Fruit fly (Drosophila melanogaster): ENCODE results near the gene RpS3.

The RpS3 gene

DNA sequence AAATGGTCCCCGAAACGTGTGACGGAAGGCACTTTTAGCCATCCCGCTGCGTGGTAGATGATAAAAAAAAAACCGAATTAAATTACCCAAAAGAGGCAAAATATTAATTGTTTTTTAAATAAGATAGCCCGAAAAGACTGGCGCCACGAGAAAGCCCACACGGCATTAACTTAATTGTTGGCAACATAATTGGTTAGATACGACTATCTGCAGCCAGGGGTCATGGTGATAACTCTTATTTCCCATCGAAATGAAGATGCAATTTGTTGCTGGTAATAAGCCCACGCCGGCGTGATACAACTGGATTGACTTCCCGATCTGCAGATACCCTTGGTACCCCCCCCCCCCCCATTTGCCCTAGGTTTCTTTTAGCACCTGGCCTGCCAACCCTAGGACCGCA is 30.9 kb upstream of the RpS3 start:
- TF ChIP-seq CG8478 (optimal IDR thresholded peaks at IDR 0.05) (no peak), psq (optimal IDR thresholded peaks at IDR 0.05) (no peak), Dll (optimal IDR thresholded peaks at IDR 0.05) (no peak), usp (GFP tag; optimal IDR thresholded peaks at IDR 0.05) (no peak), EcR (GFP tag; optimal IDR thresholded peaks at IDR 0.05) (no peak), pan (optimal IDR thresholded peaks at IDR 0.05) (no peak)

DNA sequence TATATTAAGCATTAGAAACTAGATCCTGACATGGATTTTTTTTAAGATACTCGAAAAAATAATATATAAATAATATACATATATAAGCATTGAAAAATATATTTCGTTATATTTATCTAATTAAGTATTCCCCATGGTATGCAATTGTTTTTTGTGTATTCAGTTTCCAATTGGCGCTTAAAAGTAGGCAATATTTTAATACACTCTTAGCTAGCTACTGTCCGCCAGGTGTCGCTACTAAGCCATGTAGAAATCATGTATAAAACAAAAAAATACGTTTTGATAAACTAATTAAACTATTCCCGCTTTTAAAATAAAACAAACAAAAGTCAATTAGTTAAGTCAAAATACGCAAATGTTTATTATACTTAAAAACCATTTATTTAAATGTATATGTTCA is 27.3 kb upstream of the RpS3 start:
- TF ChIP-seq EcR (GFP tag; optimal IDR thresholded peaks at IDR 0.05) (no peak), CG8478 (optimal IDR thresholded peaks at IDR 0.05) (no peak), psq (optimal IDR thresholded peaks at IDR 0.05) (no peak), pan (optimal IDR thresholded peaks at IDR 0.05) (no peak), Dll (optimal IDR thresholded peaks at IDR 0.05) (no peak), usp (GFP tag; optimal IDR thresholded peaks at IDR 0.05) (no peak)

DNA sequence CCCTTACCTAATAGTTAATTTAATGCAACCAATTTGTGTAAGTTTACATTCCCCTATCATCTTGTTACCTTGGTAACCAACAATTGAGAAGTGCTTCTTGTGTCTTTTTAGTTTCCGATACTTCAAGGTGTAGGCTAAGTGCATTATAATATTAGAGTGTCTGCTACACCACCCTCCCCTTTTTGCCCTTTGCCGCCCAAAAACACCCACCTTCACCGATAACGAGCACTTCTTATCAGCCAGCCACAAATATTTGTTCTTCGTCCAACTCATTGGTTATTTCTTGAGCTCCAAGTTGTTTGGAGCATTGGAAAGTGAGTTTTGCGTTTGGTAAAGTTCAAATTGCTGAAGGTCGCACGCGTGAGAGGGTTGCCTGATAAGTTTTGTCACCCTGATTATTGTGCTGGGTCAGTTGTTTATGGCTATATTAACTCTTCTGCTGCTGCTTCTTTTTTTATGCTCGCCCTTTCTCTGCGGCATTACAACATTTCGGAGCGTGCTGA is 26.7 kb upstream of the RpS3 start:
- TF ChIP-seq pan (optimal IDR thresholded peaks at IDR 0.05): no peak
- no peak for TF ChIP-seq CG8478 (optimal IDR thresholded peaks at IDR 0.05)
- no peak for TF ChIP-seq usp (GFP tag; optimal IDR thresholded peaks at IDR 0.05)
- TF ChIP-seq EcR (GFP tag; optimal IDR thresholded peaks at IDR 0.05): no peak
- no peak for TF ChIP-seq psq (optimal IDR thresholded peaks at IDR 0.05)
- no peak for TF ChIP-seq Dll (optimal IDR thresholded peaks at IDR 0.05)

DNA sequence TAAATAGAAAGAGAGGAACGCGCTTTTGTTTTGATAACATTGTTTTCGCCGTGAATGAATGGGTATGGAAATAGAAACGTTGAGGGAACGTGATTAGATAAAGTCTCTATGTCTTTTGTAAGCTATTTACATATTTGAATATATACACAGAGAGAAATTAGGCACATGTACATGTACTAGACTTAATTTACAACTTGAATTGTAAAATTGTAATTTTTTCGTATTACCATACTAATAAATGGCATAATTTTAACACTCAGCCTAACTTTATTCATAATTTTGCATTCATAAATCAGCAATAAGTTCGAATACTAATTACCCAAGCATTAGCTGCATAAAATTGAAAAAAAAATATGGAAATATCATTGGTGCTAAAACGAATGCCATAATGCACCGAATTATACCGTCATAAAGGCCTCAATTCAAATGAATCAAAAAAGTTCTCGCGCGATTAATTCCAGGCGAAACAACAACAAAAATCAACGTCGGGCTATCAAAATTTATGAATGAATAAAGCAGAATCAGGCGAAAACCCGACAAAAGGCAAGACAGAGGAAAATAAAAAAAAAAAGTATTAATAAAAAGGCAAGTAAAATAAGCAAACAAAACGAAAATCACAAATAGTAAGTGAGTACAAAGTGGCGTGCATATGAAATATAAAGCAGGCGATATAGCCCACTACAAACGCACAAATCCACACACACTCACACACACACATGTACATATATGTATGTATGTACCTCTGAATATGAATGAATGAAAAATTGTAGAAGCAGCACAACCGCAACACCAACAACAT is 25.9 kb upstream of the RpS3 start:
- TF ChIP-seq pan (optimal IDR thresholded peaks at IDR 0.05) (no peak), Dll (optimal IDR thresholded peaks at IDR 0.05) (no peak), usp (GFP tag; optimal IDR thresholded peaks at IDR 0.05) (no peak), psq (optimal IDR thresholded peaks at IDR 0.05) (no peak), EcR (GFP tag; optimal IDR thresholded peaks at IDR 0.05) (no peak), CG8478 (optimal IDR thresholded peaks at IDR 0.05) (no peak)

DNA sequence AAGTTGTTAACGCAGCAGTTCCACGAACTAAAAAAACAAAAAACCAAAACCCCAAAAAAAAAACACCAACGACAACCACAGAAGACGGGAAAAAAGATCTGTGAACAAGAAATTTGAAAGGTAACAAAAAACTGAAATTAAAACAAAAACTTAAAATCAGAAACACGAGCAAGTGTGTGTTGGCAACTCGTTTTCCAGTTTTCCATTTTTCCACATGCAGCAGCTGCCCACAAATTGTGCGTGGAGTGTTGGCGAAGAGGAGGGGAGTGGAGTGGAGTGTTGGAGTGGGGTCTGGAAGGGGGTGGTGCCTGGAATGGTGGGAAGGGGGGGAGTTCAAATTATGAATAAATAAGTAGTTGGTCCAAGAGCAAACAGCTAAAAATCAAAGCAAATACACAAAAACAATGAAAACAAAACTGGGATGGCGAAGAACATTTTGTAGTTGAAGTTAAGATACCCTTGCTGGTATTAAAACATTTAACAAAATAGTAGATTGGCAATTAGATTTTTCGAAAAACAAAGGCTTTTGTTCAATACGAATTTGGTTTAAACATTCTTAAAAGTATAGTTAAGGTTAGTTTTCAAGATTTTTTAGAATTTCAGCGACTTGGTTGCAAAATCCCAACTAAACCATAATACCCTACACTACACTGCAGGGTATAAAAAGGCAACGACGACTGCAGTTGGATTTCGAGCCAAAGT is 25.1 kb upstream of the RpS3 start:
- TF ChIP-seq usp (GFP tag; optimal IDR thresholded peaks at IDR 0.05) (no peak), pan (optimal IDR thresholded peaks at IDR 0.05) (peak; percentile 23)

DNA sequence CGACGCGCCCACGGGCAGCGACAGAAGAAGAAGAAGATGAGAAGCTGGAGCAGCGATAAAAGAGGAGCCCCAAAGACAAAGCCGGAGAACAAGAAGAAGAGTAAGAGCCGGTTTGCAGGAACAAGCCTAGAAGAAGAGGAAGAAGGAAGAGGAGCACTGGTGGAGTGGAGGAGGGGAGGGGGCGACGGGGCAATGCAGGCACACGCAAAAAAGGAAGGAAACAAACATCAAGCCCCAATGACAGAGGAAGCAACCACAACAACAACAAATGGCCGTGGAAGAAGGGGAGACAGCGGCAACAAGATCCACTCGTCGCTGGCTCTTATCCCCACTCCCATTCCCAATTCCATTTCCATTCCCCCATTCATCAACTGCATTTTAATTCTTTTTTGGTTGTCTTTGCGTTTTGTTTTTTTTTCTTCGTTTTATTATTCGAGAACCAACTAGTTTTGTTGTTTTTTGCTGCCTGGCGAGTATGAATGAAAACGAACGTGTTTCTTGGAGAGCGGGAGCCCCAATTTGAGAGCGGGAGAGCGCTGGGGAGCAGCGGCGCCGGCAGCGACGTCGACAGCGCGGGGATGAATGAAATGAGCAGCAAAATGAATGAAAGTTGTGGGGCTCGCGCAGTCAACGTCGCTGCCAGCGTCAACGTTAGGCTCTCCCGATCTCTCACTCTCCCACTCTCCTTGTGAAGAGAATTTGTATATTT is 24.4 kb upstream of the RpS3 start:
- TF ChIP-seq EcR (GFP tag; optimal IDR thresholded peaks at IDR 0.05): no peak
- no peak for TF ChIP-seq CG8478 (optimal IDR thresholded peaks at IDR 0.05)
- peak; percentile 95 for TF ChIP-seq Dll (optimal IDR thresholded peaks at IDR 0.05)
- TF ChIP-seq usp (GFP tag; optimal IDR thresholded peaks at IDR 0.05): no peak

DNA sequence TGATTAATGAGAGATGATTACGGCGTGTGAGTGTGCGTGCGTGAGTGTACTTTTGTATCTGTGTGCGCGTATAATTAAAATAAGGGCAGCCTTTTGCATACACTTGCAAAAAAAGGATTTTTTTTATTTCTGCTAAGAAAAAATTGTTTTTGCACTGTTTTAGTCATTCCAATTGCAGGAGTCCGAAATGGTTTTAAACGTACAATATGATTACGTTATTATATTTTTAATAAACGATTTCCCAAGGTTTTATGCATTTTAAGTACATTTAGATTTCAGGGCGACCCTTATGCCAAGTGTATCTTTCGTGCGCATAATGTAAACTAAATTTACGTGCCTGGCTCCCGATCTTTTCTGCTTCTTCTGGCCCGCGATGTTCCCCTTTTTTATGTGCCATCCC is 23.7 kb upstream of the RpS3 start:
- TF ChIP-seq EcR (GFP tag; optimal IDR thresholded peaks at IDR 0.05) (no peak), CG8478 (optimal IDR thresholded peaks at IDR 0.05) (no peak), usp (GFP tag; optimal IDR thresholded peaks at IDR 0.05) (no peak), pan (optimal IDR thresholded peaks at IDR 0.05) (no peak), Dll (optimal IDR thresholded peaks at IDR 0.05) (no peak), psq (optimal IDR thresholded peaks at IDR 0.05) (no peak)

DNA sequence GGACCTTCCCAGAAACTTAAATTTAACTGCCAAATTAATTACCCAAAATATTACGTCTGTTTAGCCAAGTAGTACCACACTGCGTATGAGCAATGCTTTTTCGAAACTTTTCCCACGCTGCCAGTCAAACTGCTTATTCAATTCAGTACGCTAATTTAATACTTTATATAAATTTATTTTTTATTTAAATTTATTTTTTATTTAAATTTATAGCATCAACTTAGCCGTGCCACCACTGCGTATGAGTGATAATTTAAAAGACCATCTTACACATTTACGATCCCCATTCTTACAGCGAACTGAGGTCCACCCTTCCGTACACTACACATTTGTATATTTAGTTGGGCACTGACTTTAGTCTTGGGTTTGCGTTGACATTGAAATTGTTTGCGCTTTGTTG is 23.0 kb upstream of the RpS3 start:
- TF ChIP-seq pan (optimal IDR thresholded peaks at IDR 0.05) (no peak), CG8478 (optimal IDR thresholded peaks at IDR 0.05) (no peak), Dll (optimal IDR thresholded peaks at IDR 0.05) (no peak), usp (GFP tag; optimal IDR thresholded peaks at IDR 0.05) (no peak), EcR (GFP tag; optimal IDR thresholded peaks at IDR 0.05) (no peak), psq (optimal IDR thresholded peaks at IDR 0.05) (no peak)

DNA sequence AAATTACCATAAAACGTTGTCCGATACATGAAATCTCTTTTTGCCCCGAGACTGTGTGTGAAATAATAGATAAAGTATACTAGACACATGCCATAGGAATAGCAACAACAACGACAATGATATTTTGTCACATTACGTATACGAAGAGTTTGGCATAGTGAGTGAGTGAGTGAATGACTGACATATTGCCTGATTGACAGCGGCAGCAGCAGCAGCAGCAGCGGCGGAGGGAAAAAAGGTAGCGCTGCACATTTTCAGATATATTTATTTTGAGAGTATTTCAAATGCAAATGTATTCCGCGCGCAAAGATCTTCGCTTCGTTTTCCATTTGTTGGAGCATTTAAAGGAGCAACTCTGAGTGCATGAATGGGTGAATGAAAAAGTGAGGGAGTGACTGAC is 22.1 kb upstream of the RpS3 start:
- no peak for TF ChIP-seq psq (optimal IDR thresholded peaks at IDR 0.05)
- TF ChIP-seq Dll (optimal IDR thresholded peaks at IDR 0.05): no peak
- TF ChIP-seq CG8478 (optimal IDR thresholded peaks at IDR 0.05): no peak
- no peak for TF ChIP-seq usp (GFP tag; optimal IDR thresholded peaks at IDR 0.05)
- no peak for TF ChIP-seq pan (optimal IDR thresholded peaks at IDR 0.05)
- TF ChIP-seq EcR (GFP tag; optimal IDR thresholded peaks at IDR 0.05): no peak

DNA sequence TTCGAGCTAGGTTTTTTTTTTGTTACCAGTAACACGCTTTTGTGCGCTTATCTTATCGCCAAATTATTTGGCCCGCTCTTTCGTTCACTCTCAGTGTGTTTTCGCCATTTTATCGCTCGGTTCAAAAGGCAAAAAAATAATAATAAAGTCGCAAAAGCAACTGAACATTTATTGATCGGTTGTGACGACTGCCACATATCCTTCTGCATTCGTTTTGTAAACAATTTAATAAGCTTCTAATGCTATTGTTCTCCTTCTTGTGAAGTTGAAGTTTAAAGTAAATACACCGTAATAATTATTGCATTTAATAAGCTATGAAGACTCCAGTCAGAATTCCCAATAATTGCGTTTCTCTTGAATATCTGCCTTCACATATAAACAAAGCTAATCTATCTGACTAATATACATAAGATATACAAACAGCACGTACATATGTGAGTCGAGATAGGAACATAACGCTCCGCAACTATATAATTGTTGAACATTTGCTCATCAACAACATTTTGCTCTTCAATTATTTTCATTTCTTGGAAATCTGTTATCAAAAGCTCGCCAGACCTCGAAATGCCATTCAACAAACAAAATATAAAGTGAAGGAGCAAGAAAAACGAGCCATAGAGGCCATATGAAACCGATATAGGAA is 21.3 kb upstream of the RpS3 start:
- TF ChIP-seq Dll (optimal IDR thresholded peaks at IDR 0.05) (no peak), usp (GFP tag; optimal IDR thresholded peaks at IDR 0.05) (no peak), EcR (GFP tag; optimal IDR thresholded peaks at IDR 0.05) (no peak)

DNA sequence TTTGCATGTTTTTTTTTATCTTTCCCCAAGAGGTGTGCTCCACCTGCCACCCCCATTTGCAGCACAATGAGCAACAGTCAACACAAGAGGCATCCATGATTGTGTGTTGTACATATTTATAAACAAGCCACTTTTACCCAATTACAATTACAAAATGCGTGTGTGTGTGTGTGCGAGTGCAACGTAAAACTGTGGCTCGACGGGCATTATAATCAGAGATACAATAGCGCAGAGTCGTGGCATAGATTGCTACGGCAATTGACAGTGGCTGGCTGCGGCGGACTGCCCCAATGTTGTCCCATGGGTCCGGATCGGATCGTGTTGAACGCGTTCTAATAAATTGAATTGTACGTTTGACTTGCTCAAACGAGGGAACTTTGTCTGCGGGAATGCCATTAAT is 20.3 kb upstream of the RpS3 start:
- TF ChIP-seq usp (GFP tag; optimal IDR thresholded peaks at IDR 0.05) (no peak), CG8478 (optimal IDR thresholded peaks at IDR 0.05) (no peak), Dll (optimal IDR thresholded peaks at IDR 0.05) (no peak), psq (optimal IDR thresholded peaks at IDR 0.05) (no peak), pan (optimal IDR thresholded peaks at IDR 0.05) (no peak), EcR (GFP tag; optimal IDR thresholded peaks at IDR 0.05) (no peak)

DNA sequence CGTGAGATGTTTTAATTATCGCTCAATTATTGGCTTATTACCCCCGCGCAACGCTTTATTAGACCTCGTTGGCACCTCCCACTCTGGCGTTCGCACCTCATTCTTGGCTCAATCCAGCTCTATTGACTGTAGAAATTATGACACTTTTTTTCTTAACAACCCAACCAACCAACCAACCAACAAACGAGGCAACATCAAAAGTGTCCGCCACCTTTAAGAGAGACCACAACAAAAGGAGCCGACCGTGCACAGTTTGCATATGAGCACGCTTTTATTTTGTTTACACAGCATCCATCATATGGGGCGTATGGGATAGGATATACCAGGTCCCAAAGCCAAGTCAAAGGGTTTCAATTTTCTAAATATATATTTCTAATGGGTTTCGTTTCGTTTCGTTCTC is 18.0 kb upstream of the RpS3 start:
- TF ChIP-seq pan (optimal IDR thresholded peaks at IDR 0.05) (no peak), usp (GFP tag; optimal IDR thresholded peaks at IDR 0.05) (no peak), CG8478 (optimal IDR thresholded peaks at IDR 0.05) (no peak), Dll (optimal IDR thresholded peaks at IDR 0.05) (no peak), psq (optimal IDR thresholded peaks at IDR 0.05) (no peak), EcR (GFP tag; optimal IDR thresholded peaks at IDR 0.05) (no peak)

Measured in whole organism.